Worm (Caenorhabditis elegans): ENCODE data around the gene R02F2.10.

DNA sequence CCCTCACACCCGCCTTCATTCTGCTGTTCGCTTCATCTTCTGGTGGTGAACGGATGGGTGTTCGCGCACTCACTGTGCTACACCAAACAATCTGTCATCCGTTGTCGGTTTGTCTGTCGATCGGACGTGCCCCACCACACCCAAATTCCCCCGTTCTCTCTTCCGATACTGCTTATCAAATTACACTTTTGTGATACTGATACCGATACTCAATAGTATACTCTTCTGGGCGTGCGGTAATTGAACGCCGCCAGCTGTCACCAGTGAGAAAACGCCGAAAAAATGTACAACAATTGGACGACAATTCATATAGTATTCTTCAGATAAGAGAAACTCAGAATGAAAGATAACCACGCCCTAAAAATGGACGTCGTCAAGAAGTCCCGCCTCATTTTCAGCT lies 40.0 kb upstream of the R02F2.10 start:
- TF ChIP-seq efl-1 (GFP tag; optimal IDR thresholded peaks at IDR 0.05) (no peak), fkh-3 (tag; optimal IDR thresholded peaks at IDR 0.05) (no peak), ceh-91 (GFP tag; IDR thresholded peaks at IDR 0.05) (no peak), B0035.1 (tag; optimal IDR thresholded peaks at IDR 0.05) (no peak)

Measured in whole organism, young adult.